Worm (Caenorhabditis elegans) whole organism, L1 larva: ENCODE data around the gene ugt-50.

Experiments
- C34B4.2 ChIP-seq: sonication (generic microtip); optimal IDR thresholded peaks from 2 replicates; lab custom pipeline; 2017; ENCODE audit warnings: mild to moderate bottlenecking, missing genetic modification characterization, missing compliant biosample characterization
- F16B12.6 ChIP-seq: fragments of 150-350 bp; optimal IDR thresholded peaks from 2 replicates; lab custom pipeline; 2014; ENCODE audit warnings: missing biosample characterization, missing genetic modification characterization
- blmp-1 ChIP-seq: fragments of 150-350 bp; optimal IDR thresholded peaks from 2 replicates; lab custom pipeline; 2014; ENCODE audit warnings: missing biosample characterization, missing genetic modification characterization
- ceh-63 ChIP-seq: fragments of 200-800 bp; sonication (Bioruptor generic); optimal IDR thresholded peaks from 2 replicates; lab custom pipeline; 2018; ENCODE audit warnings: mild to moderate bottlenecking, missing genetic modification characterization, missing compliant biosample characterization
- ceh-90 ChIP-seq: sonication (generic microtip); optimal IDR thresholded peaks from 2 replicates; lab custom pipeline; 2016; ENCODE audit warnings: missing genetic modification characterization, missing compliant biosample characterization
- ces-1 ChIP-seq: fragments of 150-350 bp; optimal IDR thresholded peaks from 2 replicates; lab custom pipeline; 2014; ENCODE audit warnings: missing biosample characterization, missing genetic modification reagents, missing genetic modification characterization
- dpl-1 ChIP-seq, 3 experiments: fragments of 150-350 bp in 2 of 3; sonication (generic microtip) in 1 of 3; optimal IDR thresholded peaks; 2 replicates each; lab custom pipeline; 2014 to 2017; ENCODE audit warnings: missing biosample characterization in 3 of 3, missing genetic modification characterization in 3 of 3, missing genetic modification reagents in 3 of 3
- dsc-1 ChIP-seq: sonication (generic microtip); optimal IDR thresholded peaks from 2 replicates; lab custom pipeline; 2016; ENCODE audit warnings: mild to moderate bottlenecking, missing genetic modification characterization, missing compliant biosample characterization
- efl-1 ChIP-seq, 4 experiments: fragments of 150-350 bp; optimal IDR thresholded peaks in 3 of 4; peaks in 1 of 4; 1 replicate in 1 of 4; 2 replicates in 3 of 4; lab custom pipeline; 2014; ENCODE audit warnings: missing biosample characterization in 2 of 4, missing genetic modification characterization in 2 of 4, missing genetic modification reagents in 2 of 4
- egl-13 ChIP-seq: sonication (generic microtip); optimal IDR thresholded peaks from 2 replicates; lab custom pipeline; 2016; ENCODE audit warnings: missing genotype, missing genetic modification reagents, missing genetic modification characterization, missing compliant biosample characterization
- elt-2 ChIP-seq: sonication (generic microtip); optimal IDR thresholded peaks from 2 replicates; lab custom pipeline; 2016; ENCODE audit warnings: missing genetic modification characterization, mild to moderate bottlenecking, inconsistent platforms, missing compliant biosample characterization, missing genetic modification reagents
- fkh-4 ChIP-seq: sonication (generic microtip); optimal IDR thresholded peaks from 2 replicates; lab custom pipeline; 2016; ENCODE audit warnings: missing compliant biosample characterization, missing genetic modification characterization, borderline replicate concordance
- fkh-8 ChIP-seq: sonication (generic microtip); optimal IDR thresholded peaks from 2 replicates; lab custom pipeline; 2016; ENCODE audit warnings: mild to moderate bottlenecking, missing genetic modification characterization, missing compliant biosample characterization
- fos-1 ChIP-seq: fragments of 150-350 bp; optimal IDR thresholded peaks from 2 replicates; lab custom pipeline; 2014; ENCODE audit warnings: missing biosample characterization, missing genetic modification characterization
- hlh-17 ChIP-seq: fragments of 200-800 bp; sonication (Bioruptor generic); optimal IDR thresholded peaks from 2 replicates; lab custom pipeline; 2018; ENCODE audit warnings: missing genetic modification characterization, mild to moderate bottlenecking, missing compliant biosample characterization, moderate library complexity, borderline replicate concordance
- hlh-4 ChIP-seq: sonication (generic microtip); optimal IDR thresholded peaks from 2 replicates; lab custom pipeline; 2016; ENCODE audit warnings: mild to moderate bottlenecking, missing genetic modification characterization, missing compliant biosample characterization
- irx-1 ChIP-seq: sonication (generic microtip); optimal IDR thresholded peaks from 2 replicates; lab custom pipeline; 2016; ENCODE audit warnings: missing genetic modification characterization, missing compliant biosample characterization
- isw-1 ChIP-seq: fragments of 200-800 bp; sonication (Bioruptor generic); IDR thresholded peaks from 2 replicates; pipeline ENCODE4 v1.3.6; 2022; ENCODE audit warnings: missing genetic modification characterization, missing compliant biosample characterization
- lin-13 ChIP-seq: fragments of 150-350 bp; optimal IDR thresholded peaks from 2 replicates; lab custom pipeline; 2014; ENCODE audit warnings: missing biosample characterization, missing genetic modification reagents, missing genetic modification characterization
- lin-14 ChIP-seq: fragments of 200-800 bp; sonication (Bioruptor generic); optimal IDR thresholded peaks from 2 replicates; lab custom pipeline; 2018; ENCODE audit warnings: mild to moderate bottlenecking, missing genetic modification characterization, moderate library complexity, missing compliant biosample characterization
- lin-15B ChIP-seq: fragments of 150-350 bp; sonication (generic microtip); optimal IDR thresholded peaks from 3 replicates; lab custom pipeline; 2014; ENCODE audit warnings: missing biosample characterization, missing genetic modification characterization
- lin-39 ChIP-seq: fragments of 150-350 bp; optimal IDR thresholded peaks from 2 replicates; lab custom pipeline; 2014; ENCODE audit warnings: missing biosample characterization, missing genetic modification reagents, missing genetic modification characterization
- lir-3 ChIP-seq: sonication (generic microtip); optimal IDR thresholded peaks from 2 replicates; lab custom pipeline; 2016; ENCODE audit warnings: mild to moderate bottlenecking, missing genetic modification characterization, moderate library complexity, missing compliant biosample characterization; ENCODE audit not compliant: poor library complexity
- lsy-2 ChIP-seq, 2 experiments: fragments of 150-350 bp; optimal IDR thresholded peaks; 2 replicates each; lab custom pipeline; 2014; ENCODE audit warnings: missing biosample characterization in 2 of 2, missing genetic modification characterization in 2 of 2
- mep-1 ChIP-seq: fragments of 150-350 bp; optimal IDR thresholded peaks from 2 replicates; lab custom pipeline; 2014; ENCODE audit warnings: missing biosample characterization, missing genetic modification characterization
- nhr-11 ChIP-seq: fragments of 150-350 bp; optimal IDR thresholded peaks from 2 replicates; lab custom pipeline; 2014; ENCODE audit warnings: missing biosample characterization, missing genetic modification characterization
- nhr-12 ChIP-seq: sonication (generic microtip); optimal IDR thresholded peaks from 2 replicates; lab custom pipeline; 2017; ENCODE audit warnings: missing biosample characterization, missing genetic modification characterization
- nhr-20 ChIP-seq: sonication (generic microtip); optimal IDR thresholded peaks from 2 replicates; lab custom pipeline; 2016; ENCODE audit warnings: mild to moderate bottlenecking, missing genetic modification characterization, missing compliant biosample characterization
- nhr-47 ChIP-seq: sonication (generic microtip); optimal IDR thresholded peaks from 2 replicates; lab custom pipeline; 2016; ENCODE audit warnings: mild to moderate bottlenecking, missing genetic modification characterization, moderate library complexity, missing compliant biosample characterization
- nhr-71 ChIP-seq: sonication (generic microtip); optimal IDR thresholded peaks from 2 replicates; lab custom pipeline; 2016; ENCODE audit warnings: mild to moderate bottlenecking, missing genetic modification characterization, moderate library complexity, missing compliant biosample characterization
- pag-3 ChIP-seq: sonication (generic microtip); optimal IDR thresholded peaks from 2 replicates; lab custom pipeline; 2017; ENCODE audit warnings: missing genetic modification characterization, mild to moderate bottlenecking, missing compliant biosample characterization, antibody characterized with exemption, borderline replicate concordance; ENCODE audit not compliant: insufficient read depth
- pax-3 ChIP-seq: fragments of 200-800 bp; sonication (Bioruptor generic); optimal IDR thresholded peaks from 2 replicates; lab custom pipeline; 2018; ENCODE audit warnings: mild to moderate bottlenecking, missing genetic modification characterization, moderate library complexity, missing compliant biosample characterization
- pqm-1 ChIP-seq: sonication (generic microtip); optimal IDR thresholded peaks from 3 replicates; lab custom pipeline; 2017; ENCODE audit warnings: missing biosample characterization, missing genetic modification characterization
- skn-1 ChIP-seq: fragments of 150-350 bp; optimal IDR thresholded peaks from 2 replicates; lab custom pipeline; 2014; ENCODE audit warnings: missing biosample characterization, missing genetic modification characterization
- snpc-4 ChIP-seq: fragments of 150-350 bp; optimal IDR thresholded peaks from 2 replicates; lab custom pipeline; 2014; ENCODE audit warnings: missing biosample characterization, missing genetic modification characterization
- snu-23 ChIP-seq: sonication (generic microtip); optimal IDR thresholded peaks from 2 replicates; lab custom pipeline; 2016; ENCODE audit warnings: missing genetic modification characterization, missing compliant biosample characterization
- sox-4 ChIP-seq: sonication (generic microtip); optimal IDR thresholded peaks from 2 replicates; lab custom pipeline; 2016; ENCODE audit warnings: missing genetic modification characterization, missing compliant biosample characterization
- sptf-1 ChIP-seq: fragments of 150-350 bp; optimal IDR thresholded peaks from 2 replicates; lab custom pipeline; 2014; ENCODE audit warnings: missing biosample characterization, missing genetic modification characterization
- sup-37 ChIP-seq: fragments of 200-800 bp; sonication (Bioruptor generic); optimal IDR thresholded peaks from 2 replicates; lab custom pipeline; 2018; ENCODE audit warnings: mild to moderate bottlenecking, missing genetic modification characterization, missing compliant biosample characterization
- swsn-7 ChIP-seq: sonication (generic microtip); optimal IDR thresholded peaks from 2 replicates; lab custom pipeline; 2016; ENCODE audit warnings: missing genetic modification characterization, missing compliant biosample characterization
- tbx-2 ChIP-seq: sonication (generic microtip); optimal IDR thresholded peaks from 2 replicates; lab custom pipeline; 2016; ENCODE audit warnings: missing genetic modification characterization, missing compliant biosample characterization
- tlp-1 ChIP-seq: fragments of 150-350 bp; optimal IDR thresholded peaks from 2 replicates; lab custom pipeline; 2014; ENCODE audit warnings: missing biosample characterization, missing genetic modification characterization
- unc-30 ChIP-seq: sonication (generic microtip); optimal IDR thresholded peaks from 2 replicates; lab custom pipeline; 2017; ENCODE audit warnings: missing biosample characterization, missing genetic modification characterization
- unc-62 ChIP-seq: fragments of 150-350 bp; optimal IDR thresholded peaks from 2 replicates; lab custom pipeline; 2014; ENCODE audit warnings: missing biosample characterization, missing genetic modification reagents, missing genetic modification characterization
- xbp-1 ChIP-seq: sonication (generic microtip); optimal IDR thresholded peaks from 2 replicates; lab custom pipeline; 2016; ENCODE audit warnings: missing genetic modification characterization, missing compliant biosample characterization
- ztf-4 ChIP-seq: fragments of 150-350 bp; optimal IDR thresholded peaks from 2 replicates; lab custom pipeline; 2014; ENCODE audit warnings: missing biosample characterization, missing genetic modification characterization

The ugt-50 gene

ce11 chrX:12667804-12668511, 23.4 kb upstream of the ugt-50 start, which contains the start of gene nhr-17 (continued):
- TF ChIP-seq dpl-1 (GFP tag; optimal IDR thresholded peaks at IDR 0.05; lab: Kevin White, UChicago) (peak in 2 of 3 experiments; percentile 22 to 36), hlh-17 (GFP tag; lab: Kevin White, UChicago) (no peak), tbx-2 (tag; lab: Kevin White, UChicago) (no peak)
- TF ChIP-seq, all 84 proteins: peak for 26

ce11 chrX:12668941-12669501, 22.4 kb upstream of the ugt-50 start:
- TF ChIP-seq ceh-63 (GFP tag; lab: Kevin White, UChicago) (no peak), pag-3 (tag; lab: Kevin White, UChicago) (no peak), pax-3 (tag; lab: Kevin White, UChicago) (peak; percentile 40), ces-1 (GFP tag; lab: Kevin White, UChicago) (no peak), tlp-1 (no peak), xbp-1 (tag; lab: Kevin White, UChicago) (peak; percentile 15), nhr-71 (tag; lab: Kevin White, UChicago) (peak; percentile 80), elt-2 (tag; lab: Kevin White, UChicago) (no peak), hlh-4 (tag; lab: Kevin White, UChicago) (peak; percentile 76), snpc-4 (no peak), dsc-1 (tag; lab: Kevin White, UChicago) (peak; percentile 97), fkh-8 (tag; lab: Kevin White, UChicago) (peak; percentile 80), nhr-20 (tag; lab: Kevin White, UChicago) (peak; percentile 46), egl-13 (tag; lab: Kevin White, UChicago) (peak; percentile 63), lin-15B (tag; lab: Kevin White, UChicago) (no peak), ztf-4 (tag; lab: Kevin White, UChicago) (no peak), ceh-90 (tag; lab: Kevin White, UChicago) (no peak), lin-13 (GFP tag; lab: Kevin White, UChicago) (no peak), hlh-17 (GFP tag; lab: Kevin White, UChicago) (no peak), mep-1 (peak; percentile 13), irx-1 (tag; lab: Kevin White, UChicago) (no peak), swsn-7 (tag; lab: Kevin White, UChicago) (peak; percentile 68), nhr-47 (tag; lab: Kevin White, UChicago) (peak; percentile 83), lsy-2 (tag; optimal IDR thresholded peaks at IDR 0.05; lab: Kevin White, UChicago) (peak in 1 of 2 experiments; percentile 53), nhr-11 (tag; lab: Kevin White, UChicago) (peak; percentile 43), sox-4 (peak; percentile 46), lin-14 (peak; percentile 46), isw-1 (GFP tag; lab: Robert Waterston, UW) (no peak), unc-62 (GFP tag; lab: Kevin White, UChicago) (no peak), lin-39 (tag; lab: Kevin White, UChicago) (no peak), efl-1 (optimal IDR thresholded peaks at IDR 0.05; lab: Kevin White, UChicago) (no peak), efl-1 (GFP tag; optimal IDR thresholded peaks at IDR 0.05 in 1 of 2; lab: Kevin White, UChicago) (no peak), fkh-4 (tag; lab: Kevin White, UChicago) (peak; percentile 27), skn-1 (tag; lab: Kevin White, UChicago) (no peak)

DNA sequence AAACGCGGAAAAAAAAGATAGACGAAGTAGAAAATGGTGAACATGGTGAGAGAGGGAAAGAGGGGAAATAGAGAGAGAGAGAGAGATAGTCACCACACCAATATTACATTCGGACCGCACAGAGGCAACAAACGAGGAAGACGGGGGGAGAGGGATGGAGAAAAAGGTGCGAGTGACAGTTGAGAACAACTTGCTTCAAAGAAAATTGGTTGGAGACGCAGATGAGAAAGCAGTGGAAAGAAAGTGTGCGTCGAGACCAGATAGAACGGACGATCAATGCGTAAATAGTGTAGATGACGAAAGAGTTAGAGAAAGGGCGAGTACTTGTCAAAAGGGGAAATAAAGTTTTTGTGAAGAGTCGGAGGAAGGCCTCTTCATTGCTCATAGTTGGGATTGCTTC, 21.0 kb upstream of the ugt-50 start:
- no peak for TF ChIP-seq hlh-17 (GFP tag; lab: Kevin White, UChicago)
- peak; percentile 18 for TF ChIP-seq lin-15B (tag; lab: Kevin White, UChicago)
- TF ChIP-seq nhr-71 (tag; lab: Kevin White, UChicago), result peak; percentile 93
- TF ChIP-seq C34B4.2 (tag; lab: Kevin White, UChicago), result no peak
- peak; percentile 77 for TF ChIP-seq blmp-1
- TF ChIP-seq snu-23, result peak; percentile 94
- TF ChIP-seq nhr-20 (tag; lab: Kevin White, UChicago), result peak; percentile 93
- TF ChIP-seq lir-3, result peak; percentile 25
- TF ChIP-seq lsy-2 (tag; optimal IDR thresholded peaks at IDR 0.05; lab: Kevin White, UChicago), result peak; percentile 44 to 78
- peak; percentile 34 for TF ChIP-seq fos-1 (tag; lab: Kevin White, UChicago)
- TF ChIP-seq pag-3 (tag; lab: Kevin White, UChicago), result no peak
- no peak for TF ChIP-seq sup-37 (GFP tag; lab: Kevin White, UChicago)
- TF ChIP-seq unc-30, result no peak
- TF ChIP-seq nhr-12 (tag; lab: Kevin White, UChicago), result no peak
- TF ChIP-seq F16B12.6 (tag; lab: Kevin White, UChicago), result no peak
- peak; percentile 90 for TF ChIP-seq swsn-7 (tag; lab: Kevin White, UChicago)
- peak in 2 of 3 experiments; percentile 12 to 20 for TF ChIP-seq dpl-1 (GFP tag; optimal IDR thresholded peaks at IDR 0.05; lab: Kevin White, UChicago)
- no peak for TF ChIP-seq sptf-1 (tag; lab: Kevin White, UChicago)
- TF ChIP-seq pqm-1 (tag; lab: Kevin White, UChicago), result no peak
- TF ChIP-seq hlh-4 (tag; lab: Kevin White, UChicago), result no peak
